Worm (Caenorhabditis elegans) whole organism, young adult: ENCODE measurements around the gene Y27F2A.9.

ENCODE experiments used
- C17E4.6 ChIP-seq: fragments of 200-800 bp; sonication (Bioruptor generic); IDR thresholded peaks from 2 replicates; pipeline ENCODE4 v1.3.6; 2022; ENCODE audit warnings: missing genetic modification reagents, missing genetic modification characterization, missing compliant biosample characterization
- F49E8.2 ChIP-seq: sonication (generic microtip); optimal IDR thresholded peaks from 3 replicates; lab custom pipeline; 2017; ENCODE audit warnings: missing genetic modification characterization, mild to moderate bottlenecking, missing compliant biosample characterization, antibody characterized with exemption, moderate library complexity; ENCODE audit not compliant: insufficient read depth
- F57C9.4 ChIP-seq: sonication (generic microtip); optimal IDR thresholded peaks from 2 replicates; lab custom pipeline; 2017; ENCODE audit warnings: mild to moderate bottlenecking, missing genetic modification characterization, missing compliant biosample characterization
- nhr-90 ChIP-seq: sonication (generic microtip); optimal IDR thresholded peaks from 2 replicates; lab custom pipeline; 2016; ENCODE audit warnings: missing genotype, mild to moderate bottlenecking, missing genetic modification characterization, missing compliant biosample characterization
- rec-8 ChIP-seq, 2 experiments: sonication (generic microtip); optimal IDR thresholded peaks; 2 replicates each; lab custom pipeline; 2016; ENCODE audit warnings: mild to moderate bottlenecking in 2 of 2, missing genetic modification characterization in 2 of 2, missing genetic modification reagents in 2 of 2, missing genotype in 2 of 2, missing biosample characterization in 1 of 2, missing compliant biosample characterization in 1 of 2, moderate library complexity in 1 of 2
- repo-1 ChIP-seq: sonication (generic microtip); optimal IDR thresholded peaks from 2 replicates; lab custom pipeline; 2017; ENCODE audit warnings: mild to moderate bottlenecking, missing genetic modification characterization, missing compliant biosample characterization
- snpc-4 ChIP-seq, 5 experiments: fragments of 150-350 bp in 1 of 5; sonication (generic microtip) in 4 of 5; optimal IDR thresholded peaks; 2 replicates each; lab custom pipeline; 2014 to 2018; ENCODE audit warnings: missing genetic modification characterization in 5 of 5, missing biosample characterization in 3 of 5, antibody characterized with exemption in 2 of 5, mild to moderate bottlenecking in 2 of 5, missing compliant biosample characterization in 2 of 5, missing genotype in 2 of 5, moderate library complexity in 2 of 5, missing genetic modification reagents in 1 of 5
- xnd-1 ChIP-seq: sonication (generic microtip); optimal IDR thresholded peaks from 2 replicates; lab custom pipeline; 2016; ENCODE audit warnings: missing genotype, missing genetic modification reagents, missing genetic modification characterization, missing compliant biosample characterization

- TF ChIP-seq F49E8.2 (no peak), snpc-4 (GFP tag; optimal IDR thresholded peaks at IDR 0.05; lab: Kevin White, UChicago) (no peak), snpc-4 (tag; optimal IDR thresholded peaks at IDR 0.05; lab: Kevin White, UChicago) (no peak), nhr-90 (tag; lab: Kevin White, UChicago) (no peak), repo-1 (tag; lab: Kevin White, UChicago) (no peak), xnd-1 (no peak), C17E4.6 (GFP tag; lab: Robert Waterston, UW) (no peak), F57C9.4 (tag; lab: Kevin White, UChicago) (no peak), rec-8 (tag; optimal IDR thresholded peaks at IDR 0.05; lab: Kevin White, UChicago) (no peak)
Observed at ce11 chrII:3202519-3202918, 11.1 kb upstream of the Y27F2A.9 start, which contains the start of gene sri-53.
